Worm (Caenorhabditis elegans): ENCODE measurements around the gene F58A6.2.
"Not testable (repeated sequence)": the region's sequence is repeated elsewhere in the genome, so short reads cannot be mapped to it uniquely, and the experiment has no call there.

The F58A6.2 gene

DNA sequence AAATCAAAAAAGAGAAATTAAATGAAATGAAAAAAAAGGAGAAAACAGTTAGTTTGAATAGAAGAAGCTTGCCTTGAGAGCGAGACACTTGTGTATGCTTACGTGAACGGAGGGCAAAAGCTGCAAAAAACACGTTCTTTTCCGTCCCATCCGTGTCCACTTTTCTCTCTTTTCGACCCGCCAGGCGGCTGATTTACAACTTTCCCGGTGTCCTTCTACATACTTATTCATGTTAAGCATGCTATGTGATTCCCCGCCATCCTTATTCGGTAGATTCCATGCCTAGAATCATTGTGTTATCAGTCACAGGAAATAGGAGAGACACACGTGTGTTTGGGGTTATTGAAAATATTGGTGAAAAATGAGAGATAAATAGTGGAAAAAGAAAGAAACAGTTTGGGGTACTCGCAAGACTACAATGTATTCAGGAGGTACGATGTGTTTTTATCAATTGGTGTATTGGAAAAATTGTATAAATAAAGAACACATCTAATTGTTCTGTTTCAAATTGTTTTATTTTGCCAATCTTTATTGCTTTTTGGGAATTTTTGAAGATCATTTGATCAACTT is 5.5 kb downstream of the F58A6.2 start, which contains the start of gene nas-29:
Gene nas-29 (minus strand): TSS at position 92 of the 570 bp plus-strand sequence.
- TF ChIP-seq klf-2 (GFP tag; conservative IDR thresholded peaks at IDR 0.05), result no peak
- no peak for TF ChIP-seq ref-1 (GFP tag; conservative IDR thresholded peaks at IDR 0.05)
- no peak for TF ChIP-seq med-1 (GFP tag; optimal IDR thresholded peaks at IDR 0.05; ENCODE audit: insufficient read depth)
- no peak for TF ChIP-seq ztf-29 (GFP tag; IDR thresholded peaks at IDR 0.05)
- TF ChIP-seq cog-1 (tag; optimal IDR thresholded peaks at IDR 0.05), result no peak
- TF ChIP-seq flt-1 (GFP tag; IDR thresholded peaks at IDR 0.05), result no peak
- no peak for TF ChIP-seq T22C8.4 (GFP tag; IDR thresholded peaks at IDR 0.05)
- no peak for TF ChIP-seq tab-1 (GFP tag; IDR thresholded peaks at IDR 0.05)
- no peak for TF ChIP-seq ztf-23 (GFP tag; IDR thresholded peaks at IDR 0.05)

- TF ChIP-seq klf-2 (GFP tag; conservative IDR thresholded peaks at IDR 0.05), result no peak
- TF ChIP-seq cog-1 (tag; optimal IDR thresholded peaks at IDR 0.05), result no peak
- no peak for TF ChIP-seq tab-1 (GFP tag; IDR thresholded peaks at IDR 0.05)
- no peak for TF ChIP-seq ztf-23 (GFP tag; IDR thresholded peaks at IDR 0.05)
- no peak for TF ChIP-seq med-1 (GFP tag; optimal IDR thresholded peaks at IDR 0.05; ENCODE audit: insufficient read depth)
- TF ChIP-seq flt-1 (GFP tag; IDR thresholded peaks at IDR 0.05), result no peak
- no peak for TF ChIP-seq ztf-29 (GFP tag; IDR thresholded peaks at IDR 0.05)
- no peak for TF ChIP-seq ref-1 (GFP tag; conservative IDR thresholded peaks at IDR 0.05)
- no peak for TF ChIP-seq T22C8.4 (GFP tag; IDR thresholded peaks at IDR 0.05)
Measured at ce11 chrII:5142619-5143018, 6.1 kb downstream of the F58A6.2 start, which contains the start of gene F58A6.1. TSS of gene F58A6.1 (plus strand) at chrII:5142919.

- TF ChIP-seq klf-2 (GFP tag; conservative IDR thresholded peaks at IDR 0.05), result no peak
- no peak for TF ChIP-seq T22C8.4 (GFP tag; IDR thresholded peaks at IDR 0.05)
- TF ChIP-seq med-1 (GFP tag; optimal IDR thresholded peaks at IDR 0.05; ENCODE audit: insufficient read depth), result no peak
- no peak for TF ChIP-seq cog-1 (tag; optimal IDR thresholded peaks at IDR 0.05)
- no peak for TF ChIP-seq tab-1 (GFP tag; IDR thresholded peaks at IDR 0.05)
- TF ChIP-seq flt-1 (GFP tag; IDR thresholded peaks at IDR 0.05), result no peak
- no peak for TF ChIP-seq ztf-23 (GFP tag; IDR thresholded peaks at IDR 0.05)
- no peak for TF ChIP-seq ztf-29 (GFP tag; IDR thresholded peaks at IDR 0.05)
- no peak for TF ChIP-seq ref-1 (GFP tag; conservative IDR thresholded peaks at IDR 0.05)
Measured at ce11 chrII:5148349-5148748, 11.8 kb downstream of the F58A6.2 start, which contains the start of gene F58A6.5. TSS of gene F58A6.5 (minus strand) at chrII:5148449.

ce11 chrII:5150829-5151228 is 14.3 kb downstream of the F58A6.2 start, which contains the start of gene srb-16:
TSS of gene srb-16 (minus strand) at chrII:5150929.
- TF ChIP-seq T22C8.4 (GFP tag; IDR thresholded peaks at IDR 0.05) (no peak), tab-1 (GFP tag; IDR thresholded peaks at IDR 0.05) (no peak), ztf-23 (GFP tag; IDR thresholded peaks at IDR 0.05) (no peak), ztf-29 (GFP tag; IDR thresholded peaks at IDR 0.05) (no peak), flt-1 (GFP tag; IDR thresholded peaks at IDR 0.05) (no peak), cog-1 (tag; optimal IDR thresholded peaks at IDR 0.05) (no peak), med-1 (GFP tag; optimal IDR thresholded peaks at IDR 0.05; ENCODE audit: insufficient read depth) (no peak), klf-2 (GFP tag; conservative IDR thresholded peaks at IDR 0.05) (no peak), ref-1 (GFP tag; conservative IDR thresholded peaks at IDR 0.05) (no peak)

ce11 chrII:5154540-5154939 is 18.0 kb downstream of the F58A6.2 start, which contains the start of gene srb-12:
TSS of gene srb-12 (minus strand) at chrII:5154640.
- TF ChIP-seq ztf-23 (GFP tag; IDR thresholded peaks at IDR 0.05) (no peak), cog-1 (tag; optimal IDR thresholded peaks at IDR 0.05) (no peak), T22C8.4 (GFP tag; IDR thresholded peaks at IDR 0.05) (no peak), ztf-29 (GFP tag; IDR thresholded peaks at IDR 0.05) (no peak), klf-2 (GFP tag; conservative IDR thresholded peaks at IDR 0.05) (no peak), flt-1 (GFP tag; IDR thresholded peaks at IDR 0.05) (no peak), tab-1 (GFP tag; IDR thresholded peaks at IDR 0.05) (no peak), ref-1 (GFP tag; conservative IDR thresholded peaks at IDR 0.05) (no peak), med-1 (GFP tag; optimal IDR thresholded peaks at IDR 0.05; ENCODE audit: insufficient read depth) (no peak)

DNA sequence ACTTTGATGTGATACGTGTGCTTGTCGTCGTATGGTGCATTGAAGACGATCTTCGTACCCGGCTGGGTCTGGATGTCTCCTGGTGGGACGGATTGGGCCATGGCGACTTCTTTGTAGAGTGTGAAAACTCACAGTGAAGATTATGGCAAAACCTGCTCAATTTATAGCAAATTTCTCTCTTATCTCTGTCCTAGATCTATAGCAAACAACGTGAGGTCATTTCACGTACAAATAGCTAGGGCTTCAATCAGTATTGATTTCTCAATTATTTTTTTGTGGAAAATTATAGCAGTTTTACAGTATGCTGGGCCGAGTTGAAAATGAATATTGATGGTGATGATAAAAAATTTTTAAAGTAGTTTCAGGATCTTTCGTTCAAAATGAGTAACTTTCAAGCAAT is 20.5 kb downstream of the F58A6.2 start, which contains the start of gene msp-45:
Gene msp-45 (minus strand): TSS at position 101 of the 400 bp plus-strand sequence.
- TF ChIP-seq ztf-23 (GFP tag; IDR thresholded peaks at IDR 0.05) (no peak), cog-1 (tag; optimal IDR thresholded peaks at IDR 0.05) (no peak), flt-1 (GFP tag; IDR thresholded peaks at IDR 0.05) (no peak), ztf-29 (GFP tag; IDR thresholded peaks at IDR 0.05) (no peak), tab-1 (GFP tag; IDR thresholded peaks at IDR 0.05) (no peak), ref-1 (GFP tag; conservative IDR thresholded peaks at IDR 0.05) (no peak), med-1 (GFP tag; optimal IDR thresholded peaks at IDR 0.05; ENCODE audit: insufficient read depth) (no peak), T22C8.4 (GFP tag; IDR thresholded peaks at IDR 0.05) (no peak), klf-2 (GFP tag; conservative IDR thresholded peaks at IDR 0.05) (no peak)

DNA sequence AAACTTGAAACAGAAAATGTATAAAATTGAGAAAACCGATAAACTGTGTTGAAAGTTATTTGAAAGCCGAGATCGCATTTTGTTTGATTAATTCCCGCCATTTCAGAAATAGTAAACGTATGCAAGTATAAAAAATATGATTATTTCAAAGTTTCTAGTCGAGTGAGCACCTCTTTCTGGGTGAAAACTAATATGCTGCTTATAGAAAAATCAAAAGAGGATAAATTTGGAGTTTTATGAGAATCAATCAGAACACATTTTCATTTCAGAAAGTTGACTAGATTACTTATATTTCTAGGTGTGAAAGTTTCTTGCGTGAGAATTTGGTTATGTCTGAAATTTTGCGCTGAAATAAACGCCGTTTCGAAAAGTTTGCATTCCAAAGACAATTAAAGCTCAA is 21.0 kb downstream of the F58A6.2 start, which contains the start of gene srb-13:
Gene srb-13 (minus strand): TSS at position 101 of the 400 bp plus-strand sequence.
- TF ChIP-seq ztf-23 (GFP tag; IDR thresholded peaks at IDR 0.05) (no peak), med-1 (GFP tag; optimal IDR thresholded peaks at IDR 0.05; ENCODE audit: insufficient read depth) (no peak), ztf-29 (GFP tag; IDR thresholded peaks at IDR 0.05) (no peak), cog-1 (tag; optimal IDR thresholded peaks at IDR 0.05) (no peak), tab-1 (GFP tag; IDR thresholded peaks at IDR 0.05) (no peak), klf-2 (GFP tag; conservative IDR thresholded peaks at IDR 0.05) (no peak), flt-1 (GFP tag; IDR thresholded peaks at IDR 0.05) (no peak), ref-1 (GFP tag; conservative IDR thresholded peaks at IDR 0.05) (no peak), T22C8.4 (GFP tag; IDR thresholded peaks at IDR 0.05) (no peak)

- not testable (repeated sequence) for TF ChIP-seq ztf-29 (GFP tag; IDR thresholded peaks at IDR 0.05); ztf-23 (GFP tag; IDR thresholded peaks at IDR 0.05); ref-1 (GFP tag; conservative IDR thresholded peaks at IDR 0.05)
Measured at ce11 chrII:5158774-5159173, 22.3 kb downstream of the F58A6.2 start, which contains the start of gene F58A6.9. TSS of gene F58A6.9 (minus strand) at chrII:5158874.

DNA sequence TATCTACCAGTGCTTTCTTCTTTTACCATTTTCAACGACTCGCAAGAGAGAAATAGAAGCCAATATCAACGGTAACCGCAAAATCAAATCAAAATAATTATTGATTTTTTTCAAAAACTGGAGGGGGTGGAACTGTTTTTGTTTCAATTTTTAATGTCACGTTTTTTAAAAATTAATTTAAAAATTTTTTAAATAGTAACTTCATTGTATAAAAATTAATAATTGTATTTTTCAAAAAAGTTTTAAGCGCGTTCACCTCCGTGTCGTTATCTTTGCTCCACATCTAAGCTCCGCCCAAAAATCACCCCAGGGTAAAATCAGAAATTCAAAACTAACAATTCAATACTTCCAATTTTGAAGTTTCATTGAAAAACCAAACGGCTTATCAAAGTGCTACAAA is 24.6 kb downstream of the F58A6.2 start, which contains the start of gene C27D6.11:
Gene C27D6.11 (minus strand): TSS at position 101 of the 400 bp plus-strand sequence.
- TF ChIP-seq cog-1 (tag; optimal IDR thresholded peaks at IDR 0.05), result no peak
- no peak for TF ChIP-seq T22C8.4 (GFP tag; IDR thresholded peaks at IDR 0.05)
- no peak for TF ChIP-seq med-1 (GFP tag; optimal IDR thresholded peaks at IDR 0.05; ENCODE audit: insufficient read depth)
- no peak for TF ChIP-seq tab-1 (GFP tag; IDR thresholded peaks at IDR 0.05)
- TF ChIP-seq ztf-29 (GFP tag; IDR thresholded peaks at IDR 0.05), result no peak
- TF ChIP-seq flt-1 (GFP tag; IDR thresholded peaks at IDR 0.05), result no peak
- TF ChIP-seq ztf-23 (GFP tag; IDR thresholded peaks at IDR 0.05), result no peak
- TF ChIP-seq klf-2 (GFP tag; conservative IDR thresholded peaks at IDR 0.05), result no peak
- no peak for TF ChIP-seq ref-1 (GFP tag; conservative IDR thresholded peaks at IDR 0.05)
